Fruit fly (Drosophila melanogaster) whole organism, embryonic: Measurements from ENCODE around the gene kis.
A peak's percentile ranks its signal among the peaks of the same experiment; 100 is the strongest.

Source experiments
- ATbp ChIP-seq: fragments of 200-800 bp; sonication (Bioruptor generic); optimal IDR thresholded peaks from 2 replicates; lab custom pipeline; 2017; ENCODE audit warnings: missing biosample characterization, mild to moderate bottlenecking, missing genetic modification characterization, missing genetic modification reagents
- BEAF-32 ChIP-seq: fragments of 200-800 bp; sonication (Bioruptor generic); optimal IDR thresholded peaks from 3 replicates; lab custom pipeline; 2017; ENCODE audit warnings: missing biosample characterization, missing genetic modification characterization, mild to moderate bottlenecking, moderate library complexity, missing genetic modification reagents
- CG10209 ChIP-seq: fragments of 200-800 bp; sonication (Bioruptor generic); optimal IDR thresholded peaks from 3 replicates; lab custom pipeline; 2017; ENCODE audit warnings: missing biosample characterization, mild to moderate bottlenecking, missing genetic modification characterization, missing genetic modification reagents
- CG10366 ChIP-seq: fragments of 200-800 bp; sonication (Bioruptor generic); IDR thresholded peaks from 2 replicates; pipeline ENCODE4 v1.3.6; 2022; ENCODE audit warnings: missing biosample characterization, missing genetic modification characterization
- CG11247 ChIP-seq: fragments of 200-800 bp; sonication (Bioruptor generic); IDR thresholded peaks from 2 replicates; pipeline ENCODE4 v1.3.6; 2022; ENCODE audit warnings: missing biosample characterization, missing genetic modification characterization
- CG11696 ChIP-seq: fragments of 200-800 bp; sonication (Bioruptor generic); IDR thresholded peaks from 2 replicates; pipeline ENCODE4 v1.3.6; 2022; ENCODE audit warnings: missing biosample characterization, missing genetic modification characterization
- CG12071 ChIP-seq: fragments of 200-800 bp; sonication (Bioruptor generic); optimal IDR thresholded peaks from 3 replicates; lab custom pipeline; 2018; ENCODE audit warnings: missing biosample characterization, mild to moderate bottlenecking, missing genetic modification characterization
- CG14965 ChIP-seq: fragments of 200-800 bp; sonication (Bioruptor generic); optimal IDR thresholded peaks from 2 replicates; lab custom pipeline; 2016; ENCODE audit warnings: missing biosample characterization, missing genetic modification characterization, borderline replicate concordance
- CG1647 ChIP-seq: fragments of 200-800 bp; sonication (Bioruptor generic); optimal IDR thresholded peaks from 3 replicates; lab custom pipeline; 2016; ENCODE audit warnings: missing biosample characterization, missing genetic modification characterization
- CG16779 ChIP-seq: fragments of 200-800 bp; sonication (Bioruptor generic); IDR thresholded peaks from 2 replicates; pipeline ENCODE4 v1.3.6; 2022; ENCODE audit warnings: missing biosample characterization, missing genetic modification characterization
- CG16863 ChIP-seq: fragments of 200-800 bp; sonication (Bioruptor generic); optimal IDR thresholded peaks from 3 replicates; lab custom pipeline; 2016; ENCODE audit warnings: missing biosample characterization, missing genetic modification characterization
- CG17359 ChIP-seq: fragments of 200-800 bp; sonication (Bioruptor generic); optimal IDR thresholded peaks from 3 replicates; lab custom pipeline; 2018; ENCODE audit warnings: missing biosample characterization, mild to moderate bottlenecking, missing genetic modification characterization, moderate library complexity
- CG17568 ChIP-seq: fragments of 200-800 bp; sonication (Bioruptor generic); optimal IDR thresholded peaks from 2 replicates; lab custom pipeline; 2018; ENCODE audit warnings: missing biosample characterization, mild to moderate bottlenecking, missing genetic modification characterization, moderate library complexity
- CG17612 ChIP-seq: fragments of 200-800 bp; sonication (Bioruptor generic); IDR thresholded peaks from 2 replicates; pipeline ENCODE4 v1.3.6; 2022; ENCODE audit warnings: missing biosample characterization, missing genetic modification characterization
- CG2116 ChIP-seq: fragments of 200-800 bp; sonication (Bioruptor generic); optimal IDR thresholded peaks from 3 replicates; lab custom pipeline; 2018; ENCODE audit warnings: missing biosample characterization, mild to moderate bottlenecking, missing genetic modification characterization
- CG2199 ChIP-seq: fragments of 200-800 bp; sonication (Bioruptor generic); IDR thresholded peaks from 3 replicates; pipeline ENCODE4 v1.3.6; 2022; ENCODE audit warnings: missing biosample characterization, missing genetic modification characterization
- CG30431 ChIP-seq: fragments of 200-800 bp; sonication (Bioruptor generic); optimal IDR thresholded peaks from 2 replicates; lab custom pipeline; 2017; ENCODE audit warnings: missing biosample characterization, missing genetic modification characterization
- CG33557 ChIP-seq: fragments of 200-800 bp; sonication (Bioruptor generic); optimal IDR thresholded peaks from 2 replicates; lab custom pipeline; 2019; ENCODE audit warnings: missing biosample characterization, mild to moderate bottlenecking, missing genetic modification characterization, moderate library complexity
- CG3838 ChIP-seq: fragments of 200-800 bp; sonication (Bioruptor generic); optimal IDR thresholded peaks from 3 replicates; lab custom pipeline; 2016; ENCODE audit warnings: missing biosample characterization, missing genetic modification characterization
- CG4404 ChIP-seq: fragments of 200-800 bp; sonication (Bioruptor generic); IDR thresholded peaks from 2 replicates; pipeline ENCODE4 v1.3.6; 2022; ENCODE audit warnings: missing biosample characterization, missing genetic modification characterization
- CG4424 ChIP-seq: fragments of 200-800 bp; sonication (Bioruptor generic); optimal IDR thresholded peaks from 3 replicates; lab custom pipeline; 2016; ENCODE audit warnings: missing biosample characterization, missing genetic modification characterization
- CG6683 ChIP-seq: fragments of 200-800 bp; sonication (Bioruptor generic); optimal IDR thresholded peaks from 2 replicates; lab custom pipeline; 2017; ENCODE audit warnings: missing biosample characterization, mild to moderate bottlenecking, missing genetic modification characterization, missing genetic modification reagents
- CG6689 ChIP-seq: fragments of 200-800 bp; sonication (Bioruptor generic); IDR thresholded peaks from 2 replicates; pipeline ENCODE4 v1.3.6; 2022; ENCODE audit warnings: missing biosample characterization, missing genetic modification characterization
- CG7271 ChIP-seq: fragments of 200-800 bp; sonication (Bioruptor generic); optimal IDR thresholded peaks from 2 replicates; lab custom pipeline; 2018; ENCODE audit warnings: missing biosample characterization, mild to moderate bottlenecking, missing genetic modification characterization, moderate library complexity
- CG9437 ChIP-seq: fragments of 200-800 bp; sonication (Bioruptor generic); optimal IDR thresholded peaks from 2 replicates; lab custom pipeline; 2018; ENCODE audit warnings: missing biosample characterization, mild to moderate bottlenecking, missing genetic modification characterization
- CkIIα-i1 ChIP-seq: fragments of 200-800 bp; sonication (Bioruptor generic); IDR thresholded peaks from 2 replicates; pipeline ENCODE4 v1.3.6; 2022; ENCODE audit warnings: missing biosample characterization, missing genetic modification characterization
- CoRest ChIP-seq: fragments of 200-800 bp; sonication (Bioruptor generic); optimal IDR thresholded peaks from 3 replicates; lab custom pipeline; 2018; ENCODE audit warnings: missing biosample characterization, mild to moderate bottlenecking, missing genetic modification characterization, moderate library complexity
- Dfd ChIP-seq, 2 experiments: fragments of >200 bp; optimal IDR thresholded peaks; 2 replicates each; lab custom pipeline; 2017; ENCODE audit warnings: missing biosample characterization in 2 of 2, missing genetic modification characterization in 2 of 2
- E2f1 ChIP-seq: fragments of 200-800 bp; sonication (Bioruptor generic); IDR thresholded peaks from 2 replicates; pipeline ENCODE4 v1.3.6; 2022; ENCODE audit warnings: missing biosample characterization, missing genetic modification characterization
- Hey ChIP-seq: fragments of 200-800 bp; sonication (Bioruptor generic); optimal IDR thresholded peaks from 3 replicates; lab custom pipeline; 2018; ENCODE audit warnings: missing biosample characterization, mild to moderate bottlenecking, missing genetic modification characterization
- Mes4 ChIP-seq: fragments of 200-800 bp; sonication (Bioruptor generic); optimal IDR thresholded peaks from 2 replicates; lab custom pipeline; 2016; ENCODE audit warnings: missing biosample characterization, missing genetic modification characterization
- NC2β ChIP-seq: fragments of 200-800 bp; sonication (Bioruptor generic); optimal IDR thresholded peaks from 2 replicates; lab custom pipeline; 2016; ENCODE audit warnings: missing biosample characterization, missing genetic modification characterization
- Oaz ChIP-seq: fragments of 200-800 bp; sonication (Bioruptor generic); IDR thresholded peaks from 2 replicates; pipeline ENCODE4 v1.3.6; 2022; ENCODE audit warnings: missing biosample characterization, missing genetic modification characterization
- Poxn ChIP-seq: fragments of 200-800 bp; sonication (Bioruptor generic); IDR thresholded peaks from 2 replicates; pipeline ENCODE4 v1.3.6; 2022; ENCODE audit warnings: missing biosample characterization, missing genetic modification characterization
- Ptx1 ChIP-seq: fragments of 200-800 bp; sonication (Bioruptor generic); IDR thresholded peaks from 2 replicates; pipeline ENCODE4 v1.3.6; 2022; ENCODE audit warnings: missing biosample characterization, missing genetic modification characterization
- Sry-δ ChIP-seq: fragments of 200-800 bp; sonication (Bioruptor generic); optimal IDR thresholded peaks from 2 replicates; lab custom pipeline; 2016; ENCODE audit warnings: missing biosample characterization, missing genetic modification characterization
- Xrp1 ChIP-seq: fragments of 200-800 bp; sonication (Bioruptor generic); IDR thresholded peaks from 2 replicates; pipeline ENCODE4 v1.3.6; 2022; ENCODE audit warnings: missing biosample characterization, missing genetic modification characterization
- al ChIP-seq: fragments of 200-800 bp; sonication (Bioruptor generic); IDR thresholded peaks from 2 replicates; pipeline ENCODE4 v1.3.6; 2022; ENCODE audit warnings: missing biosample characterization, missing genetic modification characterization
- ap ChIP-seq: fragments of 200-800 bp; sonication (Bioruptor generic); IDR thresholded peaks from 2 replicates; pipeline ENCODE4 v1.3.6; 2022; ENCODE audit warnings: missing biosample characterization, missing genetic modification characterization
- az2 ChIP-seq: fragments of 200-800 bp; sonication (Bioruptor generic); optimal IDR thresholded peaks from 3 replicates; lab custom pipeline; 2016; ENCODE audit warnings: missing biosample characterization, missing genetic modification characterization
- bab2 ChIP-seq: fragments of 200-800 bp; sonication (Bioruptor generic); optimal IDR thresholded peaks from 2 replicates; lab custom pipeline; 2016; ENCODE audit warnings: missing biosample characterization, missing genetic modification characterization
- cg ChIP-seq: fragments of 200-800 bp; sonication (Bioruptor generic); optimal IDR thresholded peaks from 3 replicates; lab custom pipeline; 2019; ENCODE audit warnings: missing biosample characterization, mild to moderate bottlenecking, missing genetic modification characterization, moderate library complexity
- dmrt99B ChIP-seq: fragments of 200-800 bp; sonication (Bioruptor generic); optimal IDR thresholded peaks from 2 replicates; lab custom pipeline; 2018; ENCODE audit warnings: missing biosample characterization, mild to moderate bottlenecking, missing genetic modification characterization, moderate library complexity
- emc ChIP-seq: fragments of 200-800 bp; sonication (Bioruptor generic); optimal IDR thresholded peaks from 2 replicates; lab custom pipeline; 2016; ENCODE audit warnings: missing biosample characterization, missing genetic modification characterization
- exex ChIP-seq: fragments of 200-800 bp; sonication (Bioruptor generic); optimal IDR thresholded peaks from 4 replicates; lab custom pipeline; 2018; ENCODE audit warnings: missing biosample characterization, mild to moderate bottlenecking, missing genetic modification characterization, moderate library complexity
- gsb-n ChIP-seq: fragments of 200-800 bp; sonication (Bioruptor generic); optimal IDR thresholded peaks from 3 replicates; lab custom pipeline; 2018; ENCODE audit warnings: missing biosample characterization, mild to moderate bottlenecking, missing genetic modification characterization
- hth ChIP-seq: fragments of >200 bp; optimal IDR thresholded peaks from 2 replicates; lab custom pipeline; 2017; ENCODE audit warnings: inconsistent platforms
- mam ChIP-seq: fragments of 200-800 bp; sonication (Bioruptor generic); optimal IDR thresholded peaks from 3 replicates; lab custom pipeline; 2016; ENCODE audit warnings: missing biosample characterization, missing genetic modification characterization
- org-1 ChIP-seq: fragments of 200-800 bp; sonication (Bioruptor generic); optimal IDR thresholded peaks from 2 replicates; lab custom pipeline; 2017; ENCODE audit warnings: missing biosample characterization, missing genetic modification characterization
- pfk ChIP-seq: fragments of 200-800 bp; sonication (Bioruptor generic); optimal IDR thresholded peaks from 2 replicates; lab custom pipeline; 2018; ENCODE audit warnings: missing biosample characterization, mild to moderate bottlenecking, missing genetic modification characterization, moderate library complexity
- unc-4 ChIP-seq: fragments of 200-800 bp; sonication (Bioruptor generic); IDR thresholded peaks from 2 replicates; pipeline ENCODE4 v1.3.6; 2022; ENCODE audit warnings: missing biosample characterization, missing genetic modification characterization; ENCODE audit not compliant: partially characterized antibody
- wek ChIP-seq: fragments of 200-800 bp; sonication (Bioruptor generic); optimal IDR thresholded peaks from 3 replicates; lab custom pipeline; 2018; ENCODE audit warnings: missing biosample characterization, mild to moderate bottlenecking, missing genetic modification characterization, moderate library complexity

kis gene

DNA sequence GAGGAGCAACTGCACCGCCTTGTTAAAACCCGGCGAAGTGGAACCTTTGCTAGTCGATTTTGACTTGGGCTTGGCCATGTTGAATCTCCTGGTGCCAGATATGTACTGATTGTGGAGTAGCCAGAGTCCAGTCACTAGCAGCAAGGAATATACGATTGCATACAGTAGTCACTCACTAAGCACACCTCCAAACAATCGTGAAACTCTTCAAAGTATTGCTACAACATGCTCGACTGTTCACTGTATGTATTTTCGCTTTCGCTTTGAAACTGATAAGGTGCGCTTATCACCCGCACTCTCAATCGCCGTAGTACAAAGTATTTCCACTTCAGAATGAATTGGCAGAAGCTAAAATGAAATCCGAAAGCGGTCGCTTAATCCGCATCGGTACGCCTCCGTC lies 35.8 kb upstream of the kis start (continued):
- TF ChIP-seq CG3838 (no peak), emc (no peak), unc-4 (GFP tag; lab: Robert Waterston, UW) (no peak), gsb-n (tag; lab: Kevin White, UChicago) (no peak), Sry-δ (GFP tag; lab: Kevin White, UChicago) (peak; percentile 31), CG2116 (GFP tag; lab: Kevin White, UChicago) (no peak), CG4404 (GFP tag; lab: Robert Waterston, UW) (no peak), Xrp1 (GFP tag; lab: Robert Waterston, UW) (peak; percentile 67), cg (GFP tag; lab: Kevin White, UChicago) (no peak), CG7271 (tag; lab: Kevin White, UChicago) (no peak), CkIIα-i1 (GFP tag; lab: Robert Waterston, UW) (no peak), CG2199 (GFP tag; lab: Robert Waterston, UW) (no peak), CG14965 (GFP tag; lab: Kevin White, UChicago) (no peak), Ptx1 (GFP tag; lab: Robert Waterston, UW) (peak; percentile 69), CG6689 (GFP tag; lab: Robert Waterston, UW) (no peak), Oaz (GFP tag; lab: Robert Waterston, UW) (no peak), CG30431 (GFP tag; lab: Kevin White, UChicago) (no peak), CG10209 (GFP tag; lab: Kevin White, UChicago) (peak; percentile 55), Dfd (GFP tag; optimal IDR thresholded peaks at IDR 0.05; lab: Kevin White, UChicago) (no peak), bab2 (GFP tag; lab: Kevin White, UChicago) (peak; percentile 58), CG11247 (GFP tag; lab: Robert Waterston, UW) (peak; percentile 77), CG17612 (GFP tag; lab: Robert Waterston, UW) (0 out of 2 replicates have a peak, but pooled peaks have one; percentile 23), wek (GFP tag; lab: Kevin White, UChicago) (no peak), CG16863 (GFP tag; lab: Kevin White, UChicago) (no peak), al (GFP tag; lab: Robert Waterston, UW) (peak; percentile 55; the same call in 1 of the 2 replicates), CG11696 (no peak), CG9437 (no peak), hth (no peak), CG17568 (GFP tag; lab: Kevin White, UChicago) (peak; percentile 37), mam (peak; percentile 84), az2 (GFP tag; lab: Kevin White, UChicago) (peak; percentile 62), CG4424 (GFP tag; lab: Kevin White, UChicago) (peak; percentile 29), org-1 (GFP tag; lab: Kevin White, UChicago) (peak; percentile 49), BEAF-32 (GFP tag; lab: Kevin White, UChicago) (no peak), E2f1 (GFP tag; lab: Robert Waterston, UW) (peak; percentile 69), CG16779 (peak; percentile 55; the same call in 1 of the 2 replicates), CG1647 (peak; percentile 65), CG12071 (GFP tag; lab: Kevin White, UChicago) (peak; percentile 67), Poxn (peak; percentile 4; the same call in 1 of the 2 replicates), dmrt99B (tag; lab: Kevin White, UChicago) (peak; percentile 65), CG10366 (GFP tag; lab: Robert Waterston, UW) (peak; percentile 76), exex (tag; lab: Kevin White, UChicago) (peak; percentile 50), Hey (tag; lab: Kevin White, UChicago) (no peak), CG6683 (GFP tag; lab: Kevin White, UChicago) (peak; percentile 32), Mes4 (GFP tag; lab: Kevin White, UChicago) (no peak), pfk (GFP tag; lab: Kevin White, UChicago) (no peak), CG17359 (tag; lab: Kevin White, UChicago) (peak; percentile 66), ATbp (peak; percentile 45), CG33557 (GFP tag; lab: Kevin White, UChicago) (no peak), CoRest (tag; lab: Kevin White, UChicago) (peak; percentile 31), ap (peak; percentile 46), NC2β (GFP tag; lab: Kevin White, UChicago) (peak; percentile 43)
